Fruit fly (Drosophila melanogaster) whole organism, wandering third instar larva: ENCODE data around the gene CG13392.

Experiments
- Abd-B ChIP-seq: fragments of >200 bp; optimal IDR thresholded peaks from 2 replicates; lab custom pipeline; 2017; ENCODE audit warnings: missing biosample characterization, missing genetic modification characterization
- CG32264 ChIP-seq: fragments of 200-800 bp; sonication (Bioruptor generic); optimal IDR thresholded peaks from 2 replicates; lab custom pipeline; 2016; ENCODE audit warnings: missing biosample characterization, missing genetic modification characterization
- CG9705 ChIP-seq: fragments of 200-800 bp; sonication (Bioruptor generic); optimal IDR thresholded peaks from 2 replicates; lab custom pipeline; 2018; ENCODE audit warnings: missing biosample characterization, mild to moderate bottlenecking, missing genetic modification characterization
- CrebA ChIP-seq: fragments of 200-800 bp; sonication (Bioruptor generic); optimal IDR thresholded peaks from 2 replicates; lab custom pipeline; 2016; ENCODE audit warnings: missing biosample characterization, mild to moderate bottlenecking, missing genetic modification characterization, borderline replicate concordance
- Dfd ChIP-seq: fragments of >200 bp; optimal IDR thresholded peaks from 2 replicates; lab custom pipeline; 2017; ENCODE audit warnings: missing biosample characterization, missing genetic modification characterization
- Dif ChIP-seq: fragments of 200-275, 200-300 bp; sonication (Bioruptor generic); optimal IDR thresholded peaks from 2 replicates; lab custom pipeline; 2018; ENCODE audit warnings: missing biosample characterization, missing genetic modification characterization; ENCODE audit not compliant: partially characterized antibody
- GATAd ChIP-seq: sonication (Bioruptor generic); optimal IDR thresholded peaks from 2 replicates; lab custom pipeline; 2016; ENCODE audit warnings: missing biosample characterization, missing genetic modification characterization
- HLH106 ChIP-seq: fragments of 200-800 bp; optimal IDR thresholded peaks from 3 replicates; lab custom pipeline; 2019; ENCODE audit warnings: missing biosample characterization, mild to moderate bottlenecking, missing genetic modification characterization, moderate library complexity
- Hnf4 ChIP-seq: fragments of 200-800 bp; sonication (Bioruptor generic); optimal IDR thresholded peaks from 2 replicates; lab custom pipeline; 2016; ENCODE audit warnings: missing biosample characterization, mild to moderate bottlenecking, missing genetic modification characterization
- Hr78 ChIP-seq: fragments of >200 bp; optimal IDR thresholded peaks from 2 replicates; lab custom pipeline; 2017; ENCODE audit warnings: missing biosample characterization, missing genetic modification characterization
- Hr83 ChIP-seq: fragments of 200-300 bp; sonication (Bioruptor generic); optimal IDR thresholded peaks from 2 replicates; lab custom pipeline; 2016; ENCODE audit warnings: missing biosample characterization, mild to moderate bottlenecking, missing genetic modification characterization, moderate library complexity; ENCODE audit not compliant: poor library complexity, severe bottlenecking
- Jra ChIP-seq: sonication (Bioruptor generic); optimal IDR thresholded peaks from 2 replicates; lab custom pipeline; 2016; ENCODE audit warnings: missing biosample characterization, missing genetic modification characterization
- Mio ChIP-seq: sonication (Bioruptor generic); optimal IDR thresholded peaks from 2 replicates; lab custom pipeline; 2016; ENCODE audit warnings: missing biosample characterization, missing genetic modification characterization
- Myc ChIP-seq: fragments of >200 bp; optimal IDR thresholded peaks from 2 replicates; lab custom pipeline; 2017
- N ChIP-seq: fragments of >200 bp; optimal IDR thresholded peaks from 2 replicates; lab custom pipeline; 2018; ENCODE audit warnings: missing biosample characterization, missing external identifiers, missing genetic modification characterization
- OdsH ChIP-seq: fragments of 200-800 bp; sonication (Bioruptor generic); optimal IDR thresholded peaks from 2 replicates; lab custom pipeline; 2016; ENCODE audit warnings: missing biosample characterization, mild to moderate bottlenecking, missing genetic modification characterization
- Rel ChIP-seq, 2 experiments: fragments of 200-800 bp; sonication (Bioruptor generic) in 1 of 2; optimal IDR thresholded peaks; 2 replicates in 1 of 2; 3 replicates in 1 of 2; lab custom pipeline; 2016 to 2019; ENCODE audit warnings: mild to moderate bottlenecking in 2 of 2, missing biosample characterization in 2 of 2, missing genetic modification characterization in 2 of 2, moderate library complexity in 1 of 2
- Sp1 ChIP-seq: fragments of 200-800 bp; sonication (Bioruptor generic); optimal IDR thresholded peaks from 3 replicates; lab custom pipeline; 2019; ENCODE audit warnings: missing biosample characterization, mild to moderate bottlenecking, missing genetic modification characterization, moderate library complexity
- Vsx2 ChIP-seq: fragments of 200-300, 225-300 bp; sonication (Bioruptor generic); optimal IDR thresholded peaks from 2 replicates; lab custom pipeline; 2018; ENCODE audit warnings: missing biosample characterization, missing genetic modification characterization; ENCODE audit not compliant: partially characterized antibody
- br ChIP-seq: fragments of 200-800 bp; sonication (Bioruptor generic); optimal IDR thresholded peaks from 2 replicates; lab custom pipeline; 2016; ENCODE audit warnings: missing biosample characterization, missing genetic modification characterization
- brk ChIP-seq: fragments of 200-800 bp; sonication (Bioruptor generic); optimal IDR thresholded peaks from 2 replicates; lab custom pipeline; 2016; ENCODE audit warnings: missing biosample characterization, mild to moderate bottlenecking, missing genetic modification characterization
- dl ChIP-seq, 2 experiments: fragments of 175-275, 200-275 bp in 1 of 2; fragments of 200-275 bp in 1 of 2; sonication (Bioruptor generic); optimal IDR thresholded peaks; lab custom pipeline; 2018; ENCODE audit warnings: mild to moderate bottlenecking in 2 of 2, missing biosample characterization in 2 of 2, missing genetic modification characterization in 2 of 2, moderate library complexity in 2 of 2; ENCODE audit not compliant: partially characterized antibody in 2 of 2, insufficient read depth in 1 of 2
- dmrt93B ChIP-seq: fragments of 200-800 bp; sonication (Bioruptor generic); optimal IDR thresholded peaks from 2 replicates; lab custom pipeline; 2018; ENCODE audit warnings: missing biosample characterization, mild to moderate bottlenecking, missing genetic modification characterization
- dsf ChIP-seq: sonication (Bioruptor generic); optimal IDR thresholded peaks from 2 replicates; lab custom pipeline; 2016; ENCODE audit warnings: missing biosample characterization, missing genetic modification characterization, borderline replicate concordance
- ey ChIP-seq: fragments of 200-800 bp; sonication (Bioruptor generic); optimal IDR thresholded peaks from 2 replicates; lab custom pipeline; 2016; ENCODE audit warnings: missing biosample characterization, missing genetic modification characterization
- foxo ChIP-seq, 2 experiments: fragments of 200-800 bp; sonication (Bioruptor generic); optimal IDR thresholded peaks; 2 replicates in 1 of 2; 3 replicates in 1 of 2; lab custom pipeline; 2016 to 2017; ENCODE audit warnings: missing biosample characterization in 2 of 2, missing genetic modification characterization in 2 of 2
- fru ChIP-seq: fragments of 200-800 bp; sonication (Bioruptor generic); optimal IDR thresholded peaks from 3 replicates; lab custom pipeline; 2016; ENCODE audit warnings: missing biosample characterization, mild to moderate bottlenecking, missing genetic modification characterization
- h ChIP-seq: fragments of 200-800 bp; sonication (Bioruptor generic); optimal IDR thresholded peaks from 3 replicates; lab custom pipeline; 2016; ENCODE audit warnings: missing biosample characterization, mild to moderate bottlenecking, missing genetic modification characterization
- jim ChIP-seq: fragments of 175-275, 200-325 bp; sonication (Bioruptor generic); optimal IDR thresholded peaks from 2 replicates; lab custom pipeline; 2016; ENCODE audit warnings: missing biosample characterization, mild to moderate bottlenecking, missing genetic modification characterization
- lola ChIP-seq: fragments of >200 bp; optimal IDR thresholded peaks from 2 replicates; lab custom pipeline; 2017; ENCODE audit warnings: missing biosample characterization, missing genetic modification characterization
- pan ChIP-seq: fragments of >200 bp; optimal IDR thresholded peaks from 2 replicates; lab custom pipeline; 2017
- psq ChIP-seq: fragments of 200-800 bp; sonication (Bioruptor generic); optimal IDR thresholded peaks from 3 replicates; lab custom pipeline; 2017; ENCODE audit warnings: missing biosample characterization, mild to moderate bottlenecking, missing genetic modification characterization, moderate library complexity
- rgr ChIP-seq: fragments of 200-800 bp; sonication (Bioruptor generic); optimal IDR thresholded peaks from 3 replicates; lab custom pipeline; 2016; ENCODE audit warnings: missing biosample characterization, mild to moderate bottlenecking, missing genetic modification characterization
- sage ChIP-seq: fragments of 200-800 bp; sonication (Bioruptor generic); optimal IDR thresholded peaks from 2 replicates; lab custom pipeline; 2016; ENCODE audit warnings: missing biosample characterization, mild to moderate bottlenecking, missing genetic modification characterization
- sv ChIP-seq: fragments of 200-800 bp; sonication (Bioruptor generic); optimal IDR thresholded peaks from 3 replicates; lab custom pipeline; 2016; ENCODE audit warnings: missing biosample characterization, missing genetic modification characterization
- tai ChIP-seq: sonication (Bioruptor generic); optimal IDR thresholded peaks from 2 replicates; lab custom pipeline; 2016; ENCODE audit warnings: missing biosample characterization, missing genetic modification characterization
- usp ChIP-seq: fragments of >200 bp; optimal IDR thresholded peaks from 2 replicates; lab custom pipeline; 2017; ENCODE audit warnings: missing biosample characterization, missing genetic modification characterization
- woc ChIP-seq: sonication (Bioruptor generic); optimal IDR thresholded peaks from 2 replicates; lab custom pipeline; 2016; ENCODE audit warnings: missing biosample characterization, mild to moderate bottlenecking, missing genetic modification characterization

CG13392 gene

dm6 chr2L:8376717-8377116 lies 5.9 kb downstream of the CG13392 start, which contains the start of the genes CG13390 and CG17294:
Gene CG13390, minus strand, starts transcription at chr2L:8376797.
Gene CG17294, plus strand, starts transcription at chr2L:8377035.
- peak; percentile 83 for TF ChIP-seq Hr83
- peak; percentile 95 for TF ChIP-seq GATAd (GFP tag; lab: Kevin White, UChicago)
- no peak for TF ChIP-seq Hr78
- TF ChIP-seq CG32264, result peak; percentile 95
- no peak for TF ChIP-seq lola
- peak; percentile 99 for TF ChIP-seq OdsH (GFP tag; lab: Kevin White, UChicago)
- peak; percentile 100 for TF ChIP-seq Sp1
- TF ChIP-seq woc (GFP tag; lab: Kevin White, UChicago), result peak; percentile 95
- TF ChIP-seq Mio (GFP tag; lab: Kevin White, UChicago), result peak; percentile 85
- peak; percentile 99 for TF ChIP-seq dmrt93B (GFP tag; lab: Kevin White, UChicago)
- no peak for TF ChIP-seq tai (GFP tag; lab: Kevin White, UChicago)
- peak; percentile 89 for TF ChIP-seq jim
- peak; percentile 98 for TF ChIP-seq Jra (GFP tag; lab: Kevin White, UChicago)
- peak; percentile 98 for TF ChIP-seq sage (GFP tag; lab: Kevin White, UChicago)
- TF ChIP-seq Myc (lab: Kevin White, UChicago), result no peak
- peak; percentile 99 for TF ChIP-seq brk (GFP tag; lab: Kevin White, UChicago)
- TF ChIP-seq br (GFP tag; lab: Kevin White, UChicago), result peak; percentile 97
- no peak for TF ChIP-seq N (GFP tag; lab: Kevin White, UChicago)
- TF ChIP-seq pan (lab: Kevin White, UChicago), result no peak
- no peak for TF ChIP-seq CrebA (GFP tag; lab: Kevin White, UChicago)
- peak; percentile 87 to 100 for TF ChIP-seq foxo (GFP tag; optimal IDR thresholded peaks at IDR 0.05; lab: Kevin White, UChicago)
- no peak for TF ChIP-seq usp (GFP tag; lab: Kevin White, UChicago)
- TF ChIP-seq HLH106 (tag; lab: Kevin White, UChicago), result peak; percentile 100
- TF ChIP-seq fru (GFP tag; lab: Kevin White, UChicago), result peak; percentile 99
- TF ChIP-seq Abd-B, result no peak
- peak; percentile 100 for TF ChIP-seq h
- peak; percentile 96 for TF ChIP-seq dsf (GFP tag; lab: Kevin White, UChicago)
- no peak for TF ChIP-seq Vsx2
- peak; percentile 100 for TF ChIP-seq rgr (GFP tag; lab: Kevin White, UChicago)
- peak; percentile 97 for TF ChIP-seq ey
- TF ChIP-seq psq (GFP tag; lab: Kevin White, UChicago), result peak; percentile 99
- TF ChIP-seq Hnf4 (GFP tag; lab: Kevin White, UChicago), result peak; percentile 99
- TF ChIP-seq dl (GFP tag; optimal IDR thresholded peaks at IDR 0.05; lab: Kevin White, UChicago; ENCODE audit: insufficient read depth in 1 of 2, partially characterized antibody in 2 of 2), result no peak
- TF ChIP-seq CG9705 (GFP tag; lab: Kevin White, UChicago), result peak; percentile 99
- no peak for TF ChIP-seq Dif (GFP tag; lab: Kevin White, UChicago)
- TF ChIP-seq Dfd (GFP tag; lab: Kevin White, UChicago), result no peak
- TF ChIP-seq Rel (GFP tag; optimal IDR thresholded peaks at IDR 0.05; lab: Kevin White, UChicago), result peak; percentile 97
- peak; percentile 95 for TF ChIP-seq Rel (tag; optimal IDR thresholded peaks at IDR 0.05; lab: Kevin White, UChicago)
- TF ChIP-seq sv, result peak; percentile 98

- TF ChIP-seq Dif (GFP tag; lab: Kevin White, UChicago), result no peak
- no peak for TF ChIP-seq tai (GFP tag; lab: Kevin White, UChicago)
- TF ChIP-seq Dfd (GFP tag; lab: Kevin White, UChicago), result no peak
- TF ChIP-seq Sp1, result no peak
- no peak for TF ChIP-seq Myc (lab: Kevin White, UChicago)
- TF ChIP-seq OdsH (GFP tag; lab: Kevin White, UChicago), result no peak
- TF ChIP-seq pan (lab: Kevin White, UChicago), result no peak
- no peak for TF ChIP-seq CG9705 (GFP tag; lab: Kevin White, UChicago)
- TF ChIP-seq usp (GFP tag; lab: Kevin White, UChicago), result no peak
These were observed 8.4 kb downstream of the CG13392 start, which contains the start of gene Wdr82 for dm6 chr2L:8374235-8374634. Gene Wdr82, plus strand, starts transcription at chr2L:8374461.
